Worm (Caenorhabditis elegans) whole organism, L4 larva: ENCODE data around the gene hrg-5.

Experiments
- D1046.2 ChIP-seq: fragments of 200-800 bp; sonication (Bioruptor generic); IDR thresholded peaks from 2 replicates; pipeline ENCODE4 v1.3.6; 2022; ENCODE audit warnings: missing genetic modification characterization, missing compliant biosample characterization
- F26F4.8 ChIP-seq: fragments of 200-800 bp; sonication (Bioruptor generic); conservative IDR thresholded peaks from 2 replicates; pipeline ENCODE4 v1.3.6; 2022; ENCODE audit warnings: missing genetic modification characterization, missing compliant biosample characterization
- F37D6.2 ChIP-seq: sonication (generic microtip); optimal IDR thresholded peaks from 2 replicates; lab custom pipeline; 2016; ENCODE audit warnings: mild to moderate bottlenecking, missing genetic modification characterization, missing compliant biosample characterization
- Y48G9A.11 ChIP-seq: fragments of 200-800 bp; sonication (Bioruptor generic); IDR thresholded peaks from 2 replicates; pipeline ENCODE4 v1.3.6; 2022; ENCODE audit warnings: missing genetic modification reagents, missing genetic modification characterization, missing compliant biosample characterization
- Y5F2A.4 ChIP-seq: fragments of 200-800 bp; sonication (Bioruptor generic); optimal IDR thresholded peaks from 2 replicates; lab custom pipeline; 2018; ENCODE audit warnings: mild to moderate bottlenecking, missing genetic modification characterization, missing compliant biosample characterization
- Y75B8A.6 ChIP-seq: fragments of 200-800 bp; sonication (Bioruptor generic); IDR thresholded peaks from 2 replicates; pipeline ENCODE4 v1.3.6; 2022; ENCODE audit warnings: missing genetic modification reagents, missing genetic modification characterization, missing compliant biosample characterization
- ZK337.2 ChIP-seq: fragments of 200-800 bp; sonication (Bioruptor generic); IDR thresholded peaks from 2 replicates; pipeline ENCODE4 v1.3.6; 2022; ENCODE audit warnings: missing genetic modification reagents, missing genetic modification characterization, missing compliant biosample characterization
- ama-1 ChIP-seq: fragments of 150-350 bp; optimal IDR thresholded peaks from 2 replicates; lab custom pipeline; 2014; ENCODE audit warnings: inconsistent platforms, mixed read lengths
- arid-1 ChIP-seq: fragments of 200-800 bp; sonication (Bioruptor generic); conservative IDR thresholded peaks from 2 replicates; pipeline ENCODE4 v1.3.6; 2022; ENCODE audit warnings: missing genetic modification reagents, missing genetic modification characterization, missing compliant biosample characterization
- attf-4 ChIP-seq: sonication (generic microtip); optimal IDR thresholded peaks from 3 replicates; lab custom pipeline; 2017; ENCODE audit warnings: missing biosample characterization, missing genetic modification characterization
- ceh-28 ChIP-seq: fragments of 150-350 bp; optimal IDR thresholded peaks from 2 replicates; lab custom pipeline; 2014; ENCODE audit warnings: missing biosample characterization, missing genetic modification reagents, missing genetic modification characterization
- ctbp-1 ChIP-seq: fragments of 200-800 bp; sonication (Bioruptor generic); IDR thresholded peaks from 2 replicates; pipeline ENCODE4 v1.3.6; 2022; ENCODE audit warnings: missing genetic modification reagents, missing genetic modification characterization, missing compliant biosample characterization
- dpl-1 ChIP-seq: fragments of 150-350 bp; optimal IDR thresholded peaks from 2 replicates; lab custom pipeline; 2014; ENCODE audit warnings: missing biosample characterization, missing genetic modification reagents, missing genetic modification characterization
- duxl-1 ChIP-seq: sonication (generic microtip); optimal IDR thresholded peaks from 2 replicates; lab custom pipeline; 2016; ENCODE audit warnings: mild to moderate bottlenecking, missing genetic modification characterization, moderate library complexity, missing compliant biosample characterization; ENCODE audit not compliant: poor library complexity
- dve-1 ChIP-seq: sonication (generic microtip); optimal IDR thresholded peaks from 2 replicates; lab custom pipeline; 2017; ENCODE audit warnings: antibody characterized with exemption, mild to moderate bottlenecking, missing genetic modification characterization, missing compliant biosample characterization; ENCODE audit not compliant: insufficient read depth
- fkh-10 ChIP-seq: fragments of 150-350 bp; optimal IDR thresholded peaks from 2 replicates; lab custom pipeline; 2014; ENCODE audit warnings: missing biosample characterization, missing genetic modification reagents, missing genetic modification characterization
- hif-1 ChIP-seq, 2 experiments: sonication (generic microtip); optimal IDR thresholded peaks; 2 replicates each; lab custom pipeline; 2016 to 2017; ENCODE audit warnings: missing compliant biosample characterization in 2 of 2, missing genetic modification characterization in 2 of 2, missing genetic modification reagents in 2 of 2, missing genotype in 2 of 2, mild to moderate bottlenecking in 1 of 2
- jun-1 ChIP-seq: fragments of 150-350 bp; optimal IDR thresholded peaks from 2 replicates; lab custom pipeline; 2014; ENCODE audit warnings: missing biosample characterization, missing genetic modification reagents, missing genetic modification characterization
- lim-7 ChIP-seq: fragments of 200-800 bp; sonication (Bioruptor generic); IDR thresholded peaks from 2 replicates; pipeline ENCODE4 v1.3.6; 2022; ENCODE audit warnings: missing genetic modification characterization, missing compliant biosample characterization
- lin-1 ChIP-seq: fragments of 200-800 bp; sonication (Bioruptor generic); IDR thresholded peaks from 2 replicates; pipeline ENCODE4 v1.3.6; 2022; ENCODE audit warnings: missing genetic modification reagents, missing genetic modification characterization, missing compliant biosample characterization
- lin-15B ChIP-seq: fragments of 150-350 bp; sonication (generic microtip); optimal IDR thresholded peaks from 3 replicates; lab custom pipeline; 2014; ENCODE audit warnings: missing biosample characterization, missing genetic modification characterization
- lin-29 ChIP-seq: fragments of 200-800 bp; sonication (Bioruptor generic); IDR thresholded peaks from 2 replicates; pipeline ENCODE4 v1.3.6; 2022; ENCODE audit warnings: missing genetic modification reagents, missing genetic modification characterization, missing compliant biosample characterization
- lin-38 ChIP-seq: fragments of 200-800 bp; sonication (Bioruptor generic); IDR thresholded peaks from 2 replicates; pipeline ENCODE4 v1.3.6; 2022; ENCODE audit warnings: missing genetic modification reagents, missing genetic modification characterization, missing compliant biosample characterization
- madf-9 ChIP-seq: fragments of 200-800 bp; sonication (Bioruptor generic); conservative IDR thresholded peaks from 2 replicates; pipeline ENCODE4 v1.3.6; 2022; ENCODE audit warnings: missing genetic modification reagents, missing genetic modification characterization, missing compliant biosample characterization
- mdt-29 ChIP-seq: fragments of 200-800 bp; sonication (Bioruptor generic); IDR thresholded peaks from 2 replicates; pipeline ENCODE4 v1.3.6; 2022; ENCODE audit warnings: missing genetic modification reagents, missing genetic modification characterization, missing compliant biosample characterization
- mep-1 ChIP-seq: fragments of 150-350 bp; sonication (generic microtip); optimal IDR thresholded peaks from 3 replicates; lab custom pipeline; 2014; ENCODE audit warnings: missing biosample characterization, missing genetic modification characterization
- mes-2 ChIP-seq: sonication (generic microtip); optimal IDR thresholded peaks from 2 replicates; lab custom pipeline; 2016; ENCODE audit warnings: missing genotype, mild to moderate bottlenecking, missing genetic modification characterization, missing compliant biosample characterization; ENCODE audit not compliant: poor library complexity, severe bottlenecking
- nhr-10 ChIP-seq: fragments of 150-350 bp; optimal IDR thresholded peaks from 2 replicates; lab custom pipeline; 2014; ENCODE audit warnings: missing biosample characterization, missing genetic modification characterization
- nhr-102 ChIP-seq: sonication (generic microtip); optimal IDR thresholded peaks from 2 replicates; lab custom pipeline; 2016; ENCODE audit warnings: mild to moderate bottlenecking, missing genetic modification characterization, moderate library complexity, missing compliant biosample characterization
- nhr-28 ChIP-seq: fragments of 150-350 bp; optimal IDR thresholded peaks from 2 replicates; lab custom pipeline; 2014; ENCODE audit warnings: missing biosample characterization, missing genetic modification characterization
- nhr-41 ChIP-seq: fragments of 200-800 bp; sonication (Bioruptor generic); IDR thresholded peaks from 2 replicates; pipeline ENCODE4 v1.3.6; 2022; ENCODE audit warnings: missing genetic modification reagents, missing genetic modification characterization, missing compliant biosample characterization
- nhr-42 ChIP-seq: fragments of 200-800 bp; sonication (Bioruptor generic); IDR thresholded peaks from 2 replicates; pipeline ENCODE4 v1.3.6; 2022; ENCODE audit warnings: missing genetic modification characterization, missing compliant biosample characterization
- nhr-48 ChIP-seq: sonication (generic microtip); optimal IDR thresholded peaks from 2 replicates; lab custom pipeline; 2016; ENCODE audit warnings: mild to moderate bottlenecking, missing genetic modification characterization, missing compliant biosample characterization
- pha-4 ChIP-seq, 2 experiments: fragments of 150-350 bp in 1 of 2; fragments of 200-800 bp in 1 of 2; sonication (Bioruptor generic) in 1 of 2; IDR thresholded peaks in 1 of 2; optimal IDR thresholded peaks in 1 of 2; 2 replicates each; pipeline versions ENCODE4 v1.3.6 to Lab custom; 2014 to 2022; ENCODE audit warnings: missing genetic modification characterization in 2 of 2, missing genetic modification reagents in 2 of 2, missing biosample characterization in 1 of 2, missing compliant biosample characterization in 1 of 2
- php-3 ChIP-seq: fragments of 200-800 bp; sonication (Bioruptor generic); IDR thresholded peaks from 2 replicates; pipeline ENCODE4 v1.3.6; 2022; ENCODE audit warnings: missing genetic modification reagents, missing genetic modification characterization, missing compliant biosample characterization
- pqm-1 ChIP-seq: sonication (generic microtip); optimal IDR thresholded peaks from 2 replicates; lab custom pipeline; 2017; ENCODE audit warnings: missing biosample characterization, missing genetic modification characterization
- saeg-2 ChIP-seq: fragments of 200-800 bp; sonication (Bioruptor generic); IDR thresholded peaks from 2 replicates; pipeline ENCODE4 v1.3.6; 2022; ENCODE audit warnings: missing genetic modification reagents, missing genetic modification characterization, missing compliant biosample characterization
- sdz-12 ChIP-seq: fragments of 200-800 bp; sonication (Bioruptor generic); optimal IDR thresholded peaks from 2 replicates; lab custom pipeline; 2018; ENCODE audit warnings: mild to moderate bottlenecking, missing genetic modification characterization, missing compliant biosample characterization
- set-16 ChIP-seq: fragments of 200-800 bp; sonication (Bioruptor generic); IDR thresholded peaks from 2 replicates; pipeline ENCODE4 v1.3.6; 2022; ENCODE audit warnings: missing genetic modification reagents, missing genetic modification characterization, missing compliant biosample characterization
- snpc-4 ChIP-seq: fragments of 150-350 bp; optimal IDR thresholded peaks from 2 replicates; lab custom pipeline; 2014; ENCODE audit warnings: missing biosample characterization, missing genetic modification characterization
- spr-1 ChIP-seq: sonication (generic microtip); optimal IDR thresholded peaks from 2 replicates; lab custom pipeline; 2016; ENCODE audit warnings: mild to moderate bottlenecking, missing genetic modification characterization, missing compliant biosample characterization
- spr-3 ChIP-seq: fragments of 200-800 bp; sonication (Bioruptor generic); optimal IDR thresholded peaks from 2 replicates; lab custom pipeline; 2018; ENCODE audit warnings: mild to moderate bottlenecking, missing genetic modification characterization, missing compliant biosample characterization
- unc-130 ChIP-seq: sonication (generic microtip); optimal IDR thresholded peaks from 2 replicates; lab custom pipeline; 2016; ENCODE audit warnings: missing genetic modification reagents, missing genetic modification characterization, missing compliant biosample characterization
- unc-62 ChIP-seq, 3 experiments: fragments of 150-350 bp in 1 of 3; sonication (generic microtip); optimal IDR thresholded peaks in 2 of 3; peaks in 1 of 3; 1 replicate in 1 of 3; 2 replicates in 2 of 3; lab custom pipeline; 2014 to 2017; ENCODE audit warnings: missing biosample characterization in 3 of 3, missing genetic modification characterization in 3 of 3, missing genetic modification reagents in 3 of 3, missing genotype in 1 of 3
- vab-7 ChIP-seq: fragments of 200-800 bp; sonication (Bioruptor generic); IDR thresholded peaks from 2 replicates; pipeline ENCODE4 v1.3.6; 2022; ENCODE audit warnings: missing genetic modification reagents, missing genetic modification characterization, missing compliant biosample characterization
- zfp-3 ChIP-seq: fragments of 200-800 bp; sonication (Bioruptor generic); conservative IDR thresholded peaks from 2 replicates; pipeline ENCODE4 v1.3.6; 2022; ENCODE audit warnings: missing genetic modification reagents, missing genetic modification characterization, missing compliant biosample characterization
- ztf-11 ChIP-seq: fragments of 150-350 bp; optimal IDR thresholded peaks from 2 replicates; lab custom pipeline; 2014; ENCODE audit warnings: missing biosample characterization, missing genetic modification characterization
- ztf-7 ChIP-seq: fragments of 150-350 bp; optimal IDR thresholded peaks from 2 replicates; lab custom pipeline; 2014; ENCODE audit warnings: missing biosample characterization, missing genetic modification characterization

The hrg-5 gene

ce11 chrIV:11030117-11030516, 889 bp upstream of the hrg-5 start (continued):
- no peak for TF ChIP-seq F37D6.2
- TF ChIP-seq, all 104 proteins: peak for 2

ce11 chrIV:11027560-11027959, 1.7 kb downstream of the hrg-5 start:
- TF ChIP-seq sdz-12 (GFP tag; lab: Kevin White, UChicago) (no peak), lin-1 (peak; percentile 66; the same call in 1 of the 2 replicates), nhr-28 (peak; percentile 89), vab-7 (GFP tag; lab: Robert Waterston, UW) (no peak), spr-1 (tag; lab: Kevin White, UChicago) (peak; percentile 69), ama-1 (lab: Kevin White, UChicago) (peak; percentile 71), set-16 (no peak), dve-1 (peak; percentile 97), Y48G9A.11 (GFP tag; lab: Robert Waterston, UW) (no peak), hif-1 (tag; optimal IDR thresholded peaks at IDR 0.05; lab: Kevin White, UChicago) (peak in 1 of 2 experiments; percentile 23), Y75B8A.6 (no peak), nhr-48 (peak; percentile 72), pha-4 (GFP tag; IDR thresholded peaks at IDR 0.05; lab: Robert Waterston, UW) (peak; percentile 46; the same call in 1 of the 2 replicates), pha-4 (tag; optimal IDR thresholded peaks at IDR 0.05; lab: Kevin White, UChicago) (peak; percentile 72), mes-2 (tag; lab: Kevin White, UChicago) (peak; percentile 76), madf-9 (GFP tag; lab: Robert Waterston, UW) (no peak), duxl-1 (peak; percentile 20), unc-62 (GFP tag; optimal IDR thresholded peaks at IDR 0.05 in 1 of 2; lab: Kevin White, UChicago) (peak in 1 of 2 experiments; percentile 100), unc-62 (tag; optimal IDR thresholded peaks at IDR 0.05; lab: Kevin White, UChicago) (no peak), mep-1 (tag; lab: Kevin White, UChicago) (peak; percentile 92), Y5F2A.4 (GFP tag; lab: Kevin White, UChicago) (no peak), nhr-102 (peak; percentile 55), snpc-4 (no peak), lin-38 (peak; percentile 52), lin-29 (GFP tag; lab: Robert Waterston, UW) (no peak), dpl-1 (GFP tag; lab: Kevin White, UChicago) (peak; percentile 56), lim-7 (GFP tag; lab: Robert Waterston, UW) (no peak), mdt-29 (GFP tag; lab: Robert Waterston, UW) (0 out of 2 replicates have a peak, but pooled peaks have one; percentile 16), ztf-11 (no peak), nhr-41 (no peak), spr-3 (no peak), arid-1 (GFP tag; lab: Robert Waterston, UW) (0 out of 2 replicates have a peak, but pooled peaks have one; percentile 32), F26F4.8 (GFP tag; lab: Robert Waterston, UW) (no peak), unc-130 (GFP tag; lab: Kevin White, UChicago) (no peak), attf-4 (tag; lab: Kevin White, UChicago) (no peak), fkh-10 (GFP tag; lab: Kevin White, UChicago) (peak; percentile 12), ZK337.2 (GFP tag; lab: Robert Waterston, UW) (no peak), php-3 (GFP tag; lab: Robert Waterston, UW) (0 out of 2 replicates have a peak, but pooled peaks have one; percentile 38), ctbp-1 (GFP tag; lab: Robert Waterston, UW) (no peak), nhr-10 (tag; lab: Kevin White, UChicago) (no peak), saeg-2 (GFP tag; lab: Robert Waterston, UW) (no peak), jun-1 (peak; percentile 23), zfp-3 (no peak), ceh-28 (no peak), nhr-42 (GFP tag; lab: Robert Waterston, UW) (no peak; the same call in 1 of the 2 replicates), pqm-1 (peak; percentile 41), ztf-7 (tag; lab: Kevin White, UChicago) (peak; percentile 32), D1046.2 (GFP tag; lab: Robert Waterston, UW) (no peak), lin-15B (tag; lab: Kevin White, UChicago) (no peak)
